Fruit fly (Drosophila melanogaster): ENCODE results near the gene png.

Gene png

DNA sequence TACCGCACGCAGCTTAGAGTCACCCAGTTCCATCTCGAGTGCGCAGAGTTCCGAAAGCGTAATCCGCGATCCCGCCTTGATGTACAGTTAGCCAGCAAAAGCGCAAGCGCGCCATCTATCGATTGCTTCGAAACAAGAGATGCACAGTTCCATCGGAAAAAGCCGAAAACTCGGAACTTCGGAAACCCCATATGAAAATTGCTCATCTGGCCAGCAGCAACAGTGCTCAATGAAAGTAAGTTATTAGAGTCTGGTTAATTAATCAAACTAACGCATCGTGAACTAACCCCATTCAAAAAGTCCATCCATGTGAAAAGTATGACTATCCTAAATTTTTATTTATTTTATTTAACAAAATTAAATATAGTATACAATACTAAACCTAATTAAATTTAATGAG is at the start of gene png:
png (minus strand) TSS at position 101 of the 400 bp plus-strand sequence.
- TF ChIP-seq rn (GFP tag; IDR thresholded peaks at IDR 0.05) (no peak), CG15710 (tag; optimal IDR thresholded peaks at IDR 0.05) (no peak), Pif1A (GFP tag; optimal IDR thresholded peaks at IDR 0.05) (no peak), CG17806 (tag; optimal IDR thresholded peaks at IDR 0.05) (no peak), Ets98B (GFP tag; IDR thresholded peaks at IDR 0.05) (no peak), CG13204 (GFP tag; optimal IDR thresholded peaks at IDR 0.05) (no peak), CG12605 (GFP tag; IDR thresholded peaks at IDR 0.05) (no peak), D1 (tag; optimal IDR thresholded peaks at IDR 0.05) (no peak), CG34367 (tag; optimal IDR thresholded peaks at IDR 0.05) (no peak), CG10348 (GFP tag; IDR thresholded peaks at IDR 0.05) (no peak), CG14655 (GFP tag; optimal IDR thresholded peaks at IDR 0.05) (no peak)

DNA sequence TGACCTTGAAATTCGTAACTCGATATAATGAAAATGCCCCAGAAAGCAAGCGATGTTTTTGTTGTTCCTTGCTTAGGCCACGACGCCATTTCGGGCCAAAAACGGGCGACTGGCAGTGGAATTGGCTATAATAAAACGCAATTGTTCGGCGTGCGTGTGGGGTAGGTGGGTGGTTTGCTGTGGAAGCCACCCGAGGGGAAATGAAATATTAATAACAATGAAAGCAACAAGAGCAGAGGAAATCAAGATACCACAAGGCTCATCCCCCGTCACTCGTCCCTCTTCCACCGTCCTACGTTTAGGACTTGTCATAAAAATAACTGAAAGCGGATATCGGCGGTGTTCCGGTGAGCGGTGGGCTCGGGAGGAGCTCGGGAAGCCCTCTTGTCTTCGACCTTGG is 48.4 kb upstream of the png start:
- no peak for TF ChIP-seq CG8159 (tag; optimal IDR thresholded peaks at IDR 0.05)

DNA sequence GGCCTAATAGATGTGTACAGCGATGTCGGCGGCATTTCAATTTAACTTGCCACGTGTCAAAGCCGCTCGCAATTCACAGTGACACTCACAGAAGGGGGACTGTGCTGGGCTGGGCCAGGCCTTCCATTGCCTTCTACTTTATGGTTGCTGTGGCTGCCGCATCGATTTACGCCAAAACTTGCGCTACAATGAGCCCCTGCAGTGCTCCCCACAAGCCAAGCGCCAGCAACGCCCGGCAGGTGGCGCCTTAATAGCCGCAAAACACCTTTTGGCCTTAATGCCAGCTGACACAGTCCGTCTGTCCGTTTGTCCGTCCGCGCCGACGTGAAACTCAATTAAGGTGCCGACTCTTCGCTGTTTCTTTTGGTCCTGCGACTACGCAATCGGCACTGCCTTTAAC is 47.6 kb upstream of the png start:
- TF ChIP-seq EcR (GFP tag; optimal IDR thresholded peaks at IDR 0.05) (no peak), CG32121 (GFP tag; IDR thresholded peaks at IDR 0.05) (no peak), Ets98B (GFP tag; IDR thresholded peaks at IDR 0.05) (no peak), CG8301 (tag; optimal IDR thresholded peaks at IDR 0.05) (no peak), CG9948 (tag; optimal IDR thresholded peaks at IDR 0.05) (no peak), Snoo (tag; optimal IDR thresholded peaks at IDR 0.05) (no peak), CG4496 (GFP tag; IDR thresholded peaks at IDR 0.05) (no peak), CG15710 (tag; optimal IDR thresholded peaks at IDR 0.05) (no peak), rn (GFP tag; IDR thresholded peaks at IDR 0.05) (no peak)

DNA sequence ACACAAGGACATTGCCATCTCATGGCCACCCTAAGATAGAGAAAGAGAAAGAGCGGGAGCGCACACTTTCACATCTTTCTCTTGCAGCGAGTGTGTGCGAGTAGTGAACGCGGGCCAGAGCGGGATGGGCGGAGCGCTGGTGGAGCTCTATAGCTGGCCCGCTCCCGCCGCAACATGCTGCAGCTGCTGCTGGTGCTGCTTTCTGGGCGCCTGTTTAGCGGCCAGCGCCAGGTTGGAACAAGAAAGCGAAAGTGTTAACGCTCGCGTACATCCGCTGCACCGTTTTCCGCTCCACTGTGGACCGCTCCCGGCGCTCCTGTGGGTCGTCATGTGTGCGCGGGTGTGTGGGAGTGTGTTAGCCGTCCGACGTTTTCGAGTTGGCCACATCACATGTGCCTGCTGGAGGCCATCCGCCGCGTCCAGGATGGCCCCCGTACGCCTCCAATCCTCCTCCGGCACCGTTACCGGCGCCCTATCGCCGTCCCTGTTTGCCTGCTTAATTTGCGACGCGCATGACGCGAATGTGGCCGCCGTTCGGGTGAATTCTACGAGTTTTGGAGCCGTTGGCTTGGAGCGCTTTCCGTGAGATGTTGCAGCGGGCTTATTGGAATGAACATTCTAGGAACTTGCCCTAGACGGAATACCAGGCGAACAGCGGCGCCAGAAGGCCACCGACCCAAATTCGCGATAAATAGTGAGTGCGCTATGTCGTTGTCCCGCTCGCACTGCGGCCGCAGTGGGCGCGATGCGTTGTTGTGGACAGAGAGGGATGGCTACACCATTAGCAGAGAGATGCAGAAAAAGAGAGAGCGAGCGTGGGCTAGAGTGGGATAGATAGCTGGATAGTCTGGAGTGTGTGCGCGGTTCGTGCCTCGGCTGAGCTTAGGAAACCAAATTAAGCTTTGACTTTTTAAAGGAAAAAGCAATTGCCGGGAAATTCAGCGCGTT is 41.9 kb upstream of the png start:
- TF ChIP-seq CG8159 (tag; optimal IDR thresholded peaks at IDR 0.05): no peak
- no peak for TF ChIP-seq CG15710 (tag; optimal IDR thresholded peaks at IDR 0.05)
- no peak for TF ChIP-seq CG8301 (tag; optimal IDR thresholded peaks at IDR 0.05)
- no peak for TF ChIP-seq CG17806 (tag; optimal IDR thresholded peaks at IDR 0.05)
- no peak for TF ChIP-seq rn (GFP tag; IDR thresholded peaks at IDR 0.05)
- no peak; the same call in 2 of the 3 replicates for TF ChIP-seq fd96Ca (GFP tag; IDR thresholded peaks at IDR 0.05)
- no peak for TF ChIP-seq CG9948 (tag; optimal IDR thresholded peaks at IDR 0.05)
- no peak for TF ChIP-seq D1 (tag; optimal IDR thresholded peaks at IDR 0.05)
- peak; percentile 27 for TF ChIP-seq CG14655 (GFP tag; optimal IDR thresholded peaks at IDR 0.05)
- no peak for TF ChIP-seq Pif1A (GFP tag; optimal IDR thresholded peaks at IDR 0.05)
- peak; percentile 79 for TF ChIP-seq CG32121 (GFP tag; IDR thresholded peaks at IDR 0.05)
- TF ChIP-seq CG4496 (GFP tag; IDR thresholded peaks at IDR 0.05): peak; percentile 45; the same call in 2 of the 3 replicates
- no peak for TF ChIP-seq gl (tag; optimal IDR thresholded peaks at IDR 0.05)
- peak; percentile 43 for TF ChIP-seq Ets98B (GFP tag; IDR thresholded peaks at IDR 0.05)
- no peak for TF ChIP-seq Pif1B (GFP tag; optimal IDR thresholded peaks at IDR 0.05)
- TF ChIP-seq CG13204 (GFP tag; optimal IDR thresholded peaks at IDR 0.05): peak; percentile 100
- TF ChIP-seq EcR (GFP tag; optimal IDR thresholded peaks at IDR 0.05): peak; percentile 85
- peak; percentile 17; the same call in 1 of the 2 replicates for TF ChIP-seq CG12605 (GFP tag; IDR thresholded peaks at IDR 0.05)
- no peak for TF ChIP-seq CG34367 (tag; optimal IDR thresholded peaks at IDR 0.05)
- TF ChIP-seq Snoo (tag; optimal IDR thresholded peaks at IDR 0.05): peak; percentile 12
- peak; percentile 11; the same call in 1 of the 2 replicates for TF ChIP-seq CG10348 (GFP tag; IDR thresholded peaks at IDR 0.05)

DNA sequence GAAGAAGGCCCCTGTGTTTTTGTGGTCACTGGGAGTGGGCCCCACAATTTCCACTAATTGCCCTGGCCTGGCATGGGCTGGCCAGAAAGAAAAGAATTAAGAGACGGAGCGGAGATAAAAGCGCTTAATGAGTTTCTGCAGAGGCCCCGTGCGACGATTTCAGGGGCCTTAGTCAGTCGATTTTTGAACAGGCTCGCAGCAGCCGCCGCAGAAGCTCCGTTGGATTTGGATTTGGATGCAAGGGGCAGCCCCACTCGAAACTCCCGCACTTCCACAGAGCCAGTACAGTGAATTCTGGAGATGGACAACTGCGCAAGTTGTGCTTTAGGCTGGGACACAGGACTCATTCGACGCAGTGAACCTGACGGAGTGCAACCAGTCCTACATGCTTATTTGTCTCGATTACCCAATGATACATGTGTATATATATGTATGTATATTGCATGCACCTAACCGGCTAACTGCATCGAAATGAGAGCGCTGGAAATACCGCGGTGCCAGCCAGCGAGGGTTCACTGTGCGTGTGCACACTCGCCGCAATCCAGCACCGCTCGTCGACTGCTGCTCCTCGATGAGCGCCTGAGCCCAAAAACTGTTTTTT is 41.2 kb upstream of the png start:
- TF ChIP-seq Pif1A (GFP tag; optimal IDR thresholded peaks at IDR 0.05) (peak; percentile 85), CG9948 (tag; optimal IDR thresholded peaks at IDR 0.05) (peak; percentile 75), D1 (tag; optimal IDR thresholded peaks at IDR 0.05) (no peak), CG17806 (tag; optimal IDR thresholded peaks at IDR 0.05) (peak; percentile 73), CG15710 (tag; optimal IDR thresholded peaks at IDR 0.05) (peak; percentile 78), CG14655 (GFP tag; optimal IDR thresholded peaks at IDR 0.05) (peak; percentile 77), gl (tag; optimal IDR thresholded peaks at IDR 0.05) (peak; percentile 62), rn (GFP tag; IDR thresholded peaks at IDR 0.05) (peak; percentile 71), Ets98B (GFP tag; IDR thresholded peaks at IDR 0.05) (peak; percentile 59), fd96Ca (GFP tag; IDR thresholded peaks at IDR 0.05) (peak; percentile 86), CG8301 (tag; optimal IDR thresholded peaks at IDR 0.05) (peak; percentile 74), Snoo (tag; optimal IDR thresholded peaks at IDR 0.05) (peak; percentile 64), CG13204 (GFP tag; optimal IDR thresholded peaks at IDR 0.05) (no peak), CG34367 (tag; optimal IDR thresholded peaks at IDR 0.05) (peak; percentile 78), Pif1B (GFP tag; optimal IDR thresholded peaks at IDR 0.05) (peak; percentile 79), CG12605 (GFP tag; IDR thresholded peaks at IDR 0.05) (peak; percentile 51; the same call in 1 of the 2 replicates), CG8159 (tag; optimal IDR thresholded peaks at IDR 0.05) (peak; percentile 83), CG32121 (GFP tag; IDR thresholded peaks at IDR 0.05) (peak; percentile 63), CG4496 (GFP tag; IDR thresholded peaks at IDR 0.05) (peak; percentile 85), EcR (GFP tag; optimal IDR thresholded peaks at IDR 0.05) (no peak), CG10348 (GFP tag; IDR thresholded peaks at IDR 0.05) (0 out of 2 replicates have a peak, but pooled peaks have one; percentile 33)
